Fruit fly (Drosophila melanogaster) whole organism, wandering third instar larva: ENCODE results near the gene CG14957.

Experiments
- Abd-B ChIP-seq: fragments of >200 bp; optimal IDR thresholded peaks from 2 replicates; lab custom pipeline; 2017; ENCODE audit warnings: missing biosample characterization, missing genetic modification characterization
- CG32264 ChIP-seq: fragments of 200-800 bp; sonication (Bioruptor generic); optimal IDR thresholded peaks from 2 replicates; lab custom pipeline; 2016; ENCODE audit warnings: missing biosample characterization, missing genetic modification characterization
- CG9705 ChIP-seq: fragments of 200-800 bp; sonication (Bioruptor generic); optimal IDR thresholded peaks from 2 replicates; lab custom pipeline; 2018; ENCODE audit warnings: missing biosample characterization, mild to moderate bottlenecking, missing genetic modification characterization
- CrebA ChIP-seq: fragments of 200-800 bp; sonication (Bioruptor generic); optimal IDR thresholded peaks from 2 replicates; lab custom pipeline; 2016; ENCODE audit warnings: missing biosample characterization, mild to moderate bottlenecking, missing genetic modification characterization, borderline replicate concordance
- Dfd ChIP-seq: fragments of >200 bp; optimal IDR thresholded peaks from 2 replicates; lab custom pipeline; 2017; ENCODE audit warnings: missing biosample characterization, missing genetic modification characterization
- Dif ChIP-seq: fragments of 200-275, 200-300 bp; sonication (Bioruptor generic); optimal IDR thresholded peaks from 2 replicates; lab custom pipeline; 2018; ENCODE audit warnings: missing biosample characterization, missing genetic modification characterization; ENCODE audit not compliant: partially characterized antibody
- GATAd ChIP-seq: sonication (Bioruptor generic); optimal IDR thresholded peaks from 2 replicates; lab custom pipeline; 2016; ENCODE audit warnings: missing biosample characterization, missing genetic modification characterization
- HLH106 ChIP-seq: fragments of 200-800 bp; optimal IDR thresholded peaks from 3 replicates; lab custom pipeline; 2019; ENCODE audit warnings: missing biosample characterization, mild to moderate bottlenecking, missing genetic modification characterization, moderate library complexity
- Hnf4 ChIP-seq: fragments of 200-800 bp; sonication (Bioruptor generic); optimal IDR thresholded peaks from 2 replicates; lab custom pipeline; 2016; ENCODE audit warnings: missing biosample characterization, mild to moderate bottlenecking, missing genetic modification characterization
- Hr78 ChIP-seq: fragments of >200 bp; optimal IDR thresholded peaks from 2 replicates; lab custom pipeline; 2017; ENCODE audit warnings: missing biosample characterization, missing genetic modification characterization
- Hr83 ChIP-seq: fragments of 200-300 bp; sonication (Bioruptor generic); optimal IDR thresholded peaks from 2 replicates; lab custom pipeline; 2016; ENCODE audit warnings: missing biosample characterization, mild to moderate bottlenecking, missing genetic modification characterization, moderate library complexity; ENCODE audit not compliant: poor library complexity, severe bottlenecking
- Jra ChIP-seq: sonication (Bioruptor generic); optimal IDR thresholded peaks from 2 replicates; lab custom pipeline; 2016; ENCODE audit warnings: missing biosample characterization, missing genetic modification characterization
- Mio ChIP-seq: sonication (Bioruptor generic); optimal IDR thresholded peaks from 2 replicates; lab custom pipeline; 2016; ENCODE audit warnings: missing biosample characterization, missing genetic modification characterization
- Myc ChIP-seq: fragments of >200 bp; optimal IDR thresholded peaks from 2 replicates; lab custom pipeline; 2017
- N ChIP-seq: fragments of >200 bp; optimal IDR thresholded peaks from 2 replicates; lab custom pipeline; 2018; ENCODE audit warnings: missing biosample characterization, missing external identifiers, missing genetic modification characterization
- OdsH ChIP-seq: fragments of 200-800 bp; sonication (Bioruptor generic); optimal IDR thresholded peaks from 2 replicates; lab custom pipeline; 2016; ENCODE audit warnings: missing biosample characterization, mild to moderate bottlenecking, missing genetic modification characterization
- Rel ChIP-seq, 2 experiments: fragments of 200-800 bp; sonication (Bioruptor generic) in 1 of 2; optimal IDR thresholded peaks; 2 replicates in 1 of 2; 3 replicates in 1 of 2; lab custom pipeline; 2016 to 2019; ENCODE audit warnings: mild to moderate bottlenecking in 2 of 2, missing biosample characterization in 2 of 2, missing genetic modification characterization in 2 of 2, moderate library complexity in 1 of 2
- Sp1 ChIP-seq: fragments of 200-800 bp; sonication (Bioruptor generic); optimal IDR thresholded peaks from 3 replicates; lab custom pipeline; 2019; ENCODE audit warnings: missing biosample characterization, mild to moderate bottlenecking, missing genetic modification characterization, moderate library complexity
- Vsx2 ChIP-seq: fragments of 200-300, 225-300 bp; sonication (Bioruptor generic); optimal IDR thresholded peaks from 2 replicates; lab custom pipeline; 2018; ENCODE audit warnings: missing biosample characterization, missing genetic modification characterization; ENCODE audit not compliant: partially characterized antibody
- br ChIP-seq: fragments of 200-800 bp; sonication (Bioruptor generic); optimal IDR thresholded peaks from 2 replicates; lab custom pipeline; 2016; ENCODE audit warnings: missing biosample characterization, missing genetic modification characterization
- brk ChIP-seq: fragments of 200-800 bp; sonication (Bioruptor generic); optimal IDR thresholded peaks from 2 replicates; lab custom pipeline; 2016; ENCODE audit warnings: missing biosample characterization, mild to moderate bottlenecking, missing genetic modification characterization
- dl ChIP-seq, 2 experiments: fragments of 175-275, 200-275 bp in 1 of 2; fragments of 200-275 bp in 1 of 2; sonication (Bioruptor generic); optimal IDR thresholded peaks; lab custom pipeline; 2018; ENCODE audit warnings: mild to moderate bottlenecking in 2 of 2, missing biosample characterization in 2 of 2, missing genetic modification characterization in 2 of 2, moderate library complexity in 2 of 2; ENCODE audit not compliant: partially characterized antibody in 2 of 2, insufficient read depth in 1 of 2
- dmrt93B ChIP-seq: fragments of 200-800 bp; sonication (Bioruptor generic); optimal IDR thresholded peaks from 2 replicates; lab custom pipeline; 2018; ENCODE audit warnings: missing biosample characterization, mild to moderate bottlenecking, missing genetic modification characterization
- dsf ChIP-seq: sonication (Bioruptor generic); optimal IDR thresholded peaks from 2 replicates; lab custom pipeline; 2016; ENCODE audit warnings: missing biosample characterization, missing genetic modification characterization, borderline replicate concordance
- ey ChIP-seq: fragments of 200-800 bp; sonication (Bioruptor generic); optimal IDR thresholded peaks from 2 replicates; lab custom pipeline; 2016; ENCODE audit warnings: missing biosample characterization, missing genetic modification characterization
- foxo ChIP-seq, 2 experiments: fragments of 200-800 bp; sonication (Bioruptor generic); optimal IDR thresholded peaks; 2 replicates in 1 of 2; 3 replicates in 1 of 2; lab custom pipeline; 2016 to 2017; ENCODE audit warnings: missing biosample characterization in 2 of 2, missing genetic modification characterization in 2 of 2
- fru ChIP-seq: fragments of 200-800 bp; sonication (Bioruptor generic); optimal IDR thresholded peaks from 3 replicates; lab custom pipeline; 2016; ENCODE audit warnings: missing biosample characterization, mild to moderate bottlenecking, missing genetic modification characterization
- h ChIP-seq: fragments of 200-800 bp; sonication (Bioruptor generic); optimal IDR thresholded peaks from 3 replicates; lab custom pipeline; 2016; ENCODE audit warnings: missing biosample characterization, mild to moderate bottlenecking, missing genetic modification characterization
- jim ChIP-seq: fragments of 175-275, 200-325 bp; sonication (Bioruptor generic); optimal IDR thresholded peaks from 2 replicates; lab custom pipeline; 2016; ENCODE audit warnings: missing biosample characterization, mild to moderate bottlenecking, missing genetic modification characterization
- lola ChIP-seq: fragments of >200 bp; optimal IDR thresholded peaks from 2 replicates; lab custom pipeline; 2017; ENCODE audit warnings: missing biosample characterization, missing genetic modification characterization
- pan ChIP-seq: fragments of >200 bp; optimal IDR thresholded peaks from 2 replicates; lab custom pipeline; 2017
- psq ChIP-seq: fragments of 200-800 bp; sonication (Bioruptor generic); optimal IDR thresholded peaks from 3 replicates; lab custom pipeline; 2017; ENCODE audit warnings: missing biosample characterization, mild to moderate bottlenecking, missing genetic modification characterization, moderate library complexity
- rgr ChIP-seq: fragments of 200-800 bp; sonication (Bioruptor generic); optimal IDR thresholded peaks from 3 replicates; lab custom pipeline; 2016; ENCODE audit warnings: missing biosample characterization, mild to moderate bottlenecking, missing genetic modification characterization
- sage ChIP-seq: fragments of 200-800 bp; sonication (Bioruptor generic); optimal IDR thresholded peaks from 2 replicates; lab custom pipeline; 2016; ENCODE audit warnings: missing biosample characterization, mild to moderate bottlenecking, missing genetic modification characterization
- sv ChIP-seq: fragments of 200-800 bp; sonication (Bioruptor generic); optimal IDR thresholded peaks from 3 replicates; lab custom pipeline; 2016; ENCODE audit warnings: missing biosample characterization, missing genetic modification characterization
- tai ChIP-seq: sonication (Bioruptor generic); optimal IDR thresholded peaks from 2 replicates; lab custom pipeline; 2016; ENCODE audit warnings: missing biosample characterization, missing genetic modification characterization
- usp ChIP-seq: fragments of >200 bp; optimal IDR thresholded peaks from 2 replicates; lab custom pipeline; 2017; ENCODE audit warnings: missing biosample characterization, missing genetic modification characterization
- woc ChIP-seq: sonication (Bioruptor generic); optimal IDR thresholded peaks from 2 replicates; lab custom pipeline; 2016; ENCODE audit warnings: missing biosample characterization, mild to moderate bottlenecking, missing genetic modification characterization

Gene CG14957

dm6 chr3L:3208895-3209294, 21.5 kb downstream of the CG14957 start, which contains the start of the genes CG32269 and CG32270:
CG32269 (minus strand) TSS chr3L:3208985.
CG32270 (minus strand) TSS chr3L:3208985.
- peak; percentile 92 for TF ChIP-seq Hr83 (GFP tag; lab: Kevin White, UChicago)
- TF ChIP-seq usp (GFP tag; lab: Kevin White, UChicago) = no peak
- TF ChIP-seq psq = no peak
- TF ChIP-seq CG32264 (GFP tag; lab: Kevin White, UChicago) = no peak
- no peak for TF ChIP-seq Dif (GFP tag; lab: Kevin White, UChicago)
- no peak for TF ChIP-seq pan (lab: Kevin White, UChicago)
- TF ChIP-seq, all 38 proteins: peak for 1

DNA sequence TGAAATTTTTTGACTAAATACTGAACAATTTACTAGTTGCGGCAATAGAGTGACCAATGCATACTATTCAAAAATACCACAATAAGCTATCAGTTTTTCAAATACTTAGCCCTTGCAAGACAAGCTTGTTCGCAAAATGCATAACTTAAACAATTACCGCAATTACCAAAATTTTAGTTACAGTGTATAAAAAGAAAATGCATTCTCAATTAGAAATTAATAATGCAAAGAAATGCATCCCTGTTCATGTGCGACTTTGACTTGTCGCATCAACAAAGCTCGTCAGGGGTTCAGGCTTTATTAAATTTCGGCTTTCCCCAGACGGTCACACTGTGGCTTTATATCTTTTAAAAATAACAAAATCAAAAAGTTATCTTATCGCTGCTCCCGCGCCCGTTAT, 31.5 kb downstream of the CG14957 start, which contains the start of the genes hob and nSMase:
TSS of gene hob (minus strand) at position 62 of the 400 bp plus-strand sequence.
TSS of gene nSMase (plus strand) at position 298 of the 400 bp plus-strand sequence.
- TF ChIP-seq CrebA (no peak), OdsH (GFP tag; lab: Kevin White, UChicago) (peak; percentile 34)

- TF ChIP-seq Sp1 = peak; percentile 91
- peak; percentile 82 for TF ChIP-seq Hnf4 (GFP tag; lab: Kevin White, UChicago)
- peak; percentile 85 for TF ChIP-seq Mio (GFP tag; lab: Kevin White, UChicago)
- TF ChIP-seq h (GFP tag; lab: Kevin White, UChicago) = peak; percentile 89
- TF ChIP-seq pan (lab: Kevin White, UChicago) = no peak
- TF ChIP-seq brk (GFP tag; lab: Kevin White, UChicago) = no peak
- peak; percentile 75 for TF ChIP-seq psq
- peak; percentile 99 for TF ChIP-seq Hr83 (GFP tag; lab: Kevin White, UChicago)
- no peak for TF ChIP-seq Rel (GFP tag; optimal IDR thresholded peaks at IDR 0.05; lab: Kevin White, UChicago)
- TF ChIP-seq Rel (tag; optimal IDR thresholded peaks at IDR 0.05; lab: Kevin White, UChicago) = peak; percentile 59
- peak; percentile 96 for TF ChIP-seq rgr (GFP tag; lab: Kevin White, UChicago)
- TF ChIP-seq woc (GFP tag; lab: Kevin White, UChicago) = peak; percentile 45
- no peak for TF ChIP-seq CrebA
- no peak for TF ChIP-seq lola (GFP tag; lab: Kevin White, UChicago)
- TF ChIP-seq Hr78 = no peak
- TF ChIP-seq ey (GFP tag; lab: Kevin White, UChicago) = peak; percentile 66
- TF ChIP-seq foxo (GFP tag; optimal IDR thresholded peaks at IDR 0.05; lab: Kevin White, UChicago) = peak in 1 of 2 experiments; percentile 90
- TF ChIP-seq fru (GFP tag; lab: Kevin White, UChicago) = peak; percentile 55
- TF ChIP-seq Abd-B (GFP tag; lab: Kevin White, UChicago) = no peak
- TF ChIP-seq N (GFP tag; lab: Kevin White, UChicago) = no peak
- no peak for TF ChIP-seq GATAd (GFP tag; lab: Kevin White, UChicago)
- no peak for TF ChIP-seq jim
- peak; percentile 92 for TF ChIP-seq CG9705 (GFP tag; lab: Kevin White, UChicago)
- TF ChIP-seq dmrt93B = peak; percentile 96
- TF ChIP-seq sv (GFP tag; lab: Kevin White, UChicago) = peak; percentile 92
- TF ChIP-seq dl (GFP tag; optimal IDR thresholded peaks at IDR 0.05; lab: Kevin White, UChicago; ENCODE audit: insufficient read depth in 1 of 2, partially characterized antibody in 2 of 2) = no peak
- TF ChIP-seq br (GFP tag; lab: Kevin White, UChicago) = peak; percentile 66
- TF ChIP-seq HLH106 (tag; lab: Kevin White, UChicago) = peak; percentile 86
- no peak for TF ChIP-seq Dfd (GFP tag; lab: Kevin White, UChicago)
- peak; percentile 83 for TF ChIP-seq dsf (GFP tag; lab: Kevin White, UChicago)
- peak; percentile 84 for TF ChIP-seq OdsH (GFP tag; lab: Kevin White, UChicago)
- TF ChIP-seq Vsx2 (GFP tag; lab: Kevin White, UChicago) = no peak
- peak; percentile 14 for TF ChIP-seq Dif (GFP tag; lab: Kevin White, UChicago)
- peak; percentile 65 for TF ChIP-seq CG32264 (GFP tag; lab: Kevin White, UChicago)
- peak; percentile 65 for TF ChIP-seq Myc (lab: Kevin White, UChicago)
- peak; percentile 84 for TF ChIP-seq Jra (GFP tag; lab: Kevin White, UChicago)
- no peak for TF ChIP-seq tai
- TF ChIP-seq sage (GFP tag; lab: Kevin White, UChicago) = no peak
- no peak for TF ChIP-seq usp (GFP tag; lab: Kevin White, UChicago)
Observed at dm6 chr3L:3222643-3223389, 35.5 kb downstream of the CG14957 start, which contains the start of the genes RpL28 and eIF1. RpL28 (minus strand) TSS chr3L:3222960. eIF1 (plus strand) TSS chr3L:3223341.
